Worm (Caenorhabditis elegans) whole organism, early embryonic: ENCODE results near the gene Y54F10AM.6.

Source experiments
- F13C5.2 ChIP-seq: sonication (generic microtip); optimal IDR thresholded peaks from 2 replicates; lab custom pipeline; 2017; ENCODE audit warnings: mild to moderate bottlenecking, missing genetic modification characterization, inconsistent platforms, missing compliant biosample characterization
- ama-1 ChIP-seq: fragments of 150-350 bp; optimal IDR thresholded peaks from 2 replicates; lab custom pipeline; 2014
- flt-1 ChIP-seq: fragments of 200-800 bp; sonication (Bioruptor generic); IDR thresholded peaks from 2 replicates; pipeline ENCODE4 v1.3.6; 2022; ENCODE audit warnings: missing genetic modification characterization, missing compliant biosample characterization

ce11 chrIII:2552382-2552781, 43.8 kb downstream of the Y54F10AM.6 start:
- TF ChIP-seq ama-1 (lab: Kevin White, UChicago) = no peak
- TF ChIP-seq flt-1 (GFP tag; lab: Robert Waterston, UW) = no peak
- no peak for TF ChIP-seq F13C5.2 (tag; lab: Kevin White, UChicago)
